Fruit fly (Drosophila melanogaster) S2 (cell line): ENCODE results near the gene CG11696.

ENCODE experiments used
- CG8478 ChIP-seq: fragments of >200 bp; optimal IDR thresholded peaks from 2 replicates; lab custom pipeline; 2018
- CTCF ChIP-seq, 2 experiments: fragments of >200 bp; optimal IDR thresholded peaks; 2 replicates each; lab custom pipeline; 2018

dm6 chrX:11561450-11562040 lies 12.0 kb upstream of the CG11696 start, which contains the start of gene PGRP-SA:
- TF ChIP-seq CG8478 (no peak), CTCF (optimal IDR thresholded peaks at IDR 0.05; lab: Kevin White, UChicago) (no peak)
